Worm (Caenorhabditis elegans) whole organism, midembryonic: Measurements from ENCODE around the gene Y57G11B.6.

ENCODE experiments used
- flt-1 ChIP-seq: fragments of 200-800 bp; sonication (Bioruptor generic); IDR thresholded peaks from 2 replicates; pipeline ENCODE4 v1.3.6; 2022; ENCODE audit warnings: missing genetic modification characterization, missing compliant biosample characterization
- ztf-29 ChIP-seq: fragments of 200-800 bp; sonication (Bioruptor generic); IDR thresholded peaks from 2 replicates; pipeline ENCODE4 v1.3.6; 2022; ENCODE audit warnings: missing genetic modification reagents, missing genetic modification characterization, missing compliant biosample characterization

DNA sequence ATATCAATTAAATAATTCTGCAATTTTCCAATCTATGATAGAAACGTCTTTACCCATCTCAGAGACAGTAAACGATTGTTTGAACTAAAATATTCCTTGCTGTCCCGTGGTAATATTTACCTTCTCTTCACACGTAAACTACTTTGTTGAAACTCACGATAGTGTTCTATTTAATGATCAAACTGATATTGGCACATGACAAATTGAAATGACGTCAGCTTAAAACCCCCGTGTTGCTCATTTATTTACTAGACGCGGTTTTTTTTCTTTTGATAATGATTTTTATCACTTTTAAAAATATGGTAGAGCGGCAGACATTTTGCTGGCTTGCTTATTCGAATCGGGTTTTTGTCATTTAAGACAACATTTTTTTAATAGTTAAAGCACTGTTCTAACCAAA lies 7.0 kb upstream of the Y57G11B.6 start:
- TF ChIP-seq flt-1 (GFP tag; lab: Robert Waterston, UW) (no peak), ztf-29 (GFP tag; lab: Robert Waterston, UW) (no peak)
